Worm (Caenorhabditis elegans): ENCODE data around the gene B0563.5.

ce11 chrX:9113829-9114228 lies 32.1 kb upstream of the B0563.5 start, which contains the start of gene C25A11.2:
- no peak for TF ChIP-seq snpc-1.3 (tag; optimal IDR thresholded peaks at IDR 0.05; ENCODE audit: insufficient read depth)
- TF ChIP-seq sptf-2 (GFP tag; optimal IDR thresholded peaks at IDR 0.05): no peak
- no peak for TF ChIP-seq zim-3 (tag; optimal IDR thresholded peaks at IDR 0.05)
- TF ChIP-seq let-607 (tag; optimal IDR thresholded peaks at IDR 0.05): no peak
- TF ChIP-seq mxl-1 (tag; optimal IDR thresholded peaks at IDR 0.05): no peak
- no peak for TF ChIP-seq dpff-1 (tag; optimal IDR thresholded peaks at IDR 0.05)
- 0 out of 2 replicates have a peak, but pooled peaks have one; percentile 20 for TF ChIP-seq pbrm-1 (GFP tag; IDR thresholded peaks at IDR 0.05)
- TF ChIP-seq snpc-4 (GFP tag; optimal IDR thresholded peaks at IDR 0.05): no peak
- TF ChIP-seq snpc-4 (tag; optimal IDR thresholded peaks at IDR 0.05): no peak
- TF ChIP-seq madf-3 (GFP tag; IDR thresholded peaks at IDR 0.05): no peak
- no peak for TF ChIP-seq ccch-3 (GFP tag; optimal IDR thresholded peaks at IDR 0.05)
